Fruit fly (Drosophila melanogaster) whole organism, embryonic: ENCODE measurements around the gene NetB.

Experiments
- BtbVII ChIP-seq: fragments of 200-800 bp; sonication (Bioruptor generic); optimal IDR thresholded peaks from 3 replicates; lab custom pipeline; 2017; ENCODE audit warnings: missing biosample characterization, mild to moderate bottlenecking, missing genetic modification characterization
- CG10267 ChIP-seq: fragments of 200-800 bp; sonication (Bioruptor generic); optimal IDR thresholded peaks from 2 replicates; lab custom pipeline; 2018; ENCODE audit warnings: missing biosample characterization, mild to moderate bottlenecking, missing genetic modification characterization, moderate library complexity
- CG12236 ChIP-seq: fragments of 200-800 bp; sonication (Bioruptor generic); optimal IDR thresholded peaks from 2 replicates; lab custom pipeline; 2016; ENCODE audit warnings: missing biosample characterization, missing genetic modification characterization
- CG14014 ChIP-seq: fragments of 200-800 bp; sonication (Bioruptor generic); IDR thresholded peaks from 2 replicates; pipeline ENCODE4 v1.3.6; 2022; ENCODE audit warnings: missing biosample characterization, missing genetic modification characterization
- CG14050 ChIP-seq: fragments of 200-800 bp; sonication (Bioruptor generic); IDR thresholded peaks from 3 replicates; pipeline ENCODE4 v1.3.6; 2022; ENCODE audit warnings: missing biosample characterization, missing genetic modification characterization
- CG14667 ChIP-seq: fragments of 200-800 bp; sonication (Bioruptor generic); IDR thresholded peaks from 2 replicates; pipeline ENCODE4 v1.3.6; 2022; ENCODE audit warnings: missing biosample characterization, missing genetic modification characterization
- CG14710 ChIP-seq: fragments of 200-800 bp; sonication (Bioruptor generic); optimal IDR thresholded peaks from 3 replicates; lab custom pipeline; 2019; ENCODE audit warnings: missing biosample characterization, mild to moderate bottlenecking, missing genetic modification characterization, moderate library complexity
- CG1529 ChIP-seq: fragments of 200-800 bp; sonication (Bioruptor generic); optimal IDR thresholded peaks from 3 replicates; lab custom pipeline; 2018; ENCODE audit warnings: missing biosample characterization, missing genetic modification characterization
- CG18011 ChIP-seq: fragments of 200-800 bp; sonication (Bioruptor generic); optimal IDR thresholded peaks from 2 replicates; lab custom pipeline; 2017; ENCODE audit warnings: missing biosample characterization, missing genetic modification characterization, mild to moderate bottlenecking, moderate library complexity, missing genotype
- CG2129 ChIP-seq: fragments of 200-800 bp; sonication (Bioruptor generic); IDR thresholded peaks from 2 replicates; pipeline ENCODE4 v1.3.6; 2022; ENCODE audit warnings: missing biosample characterization, missing genetic modification characterization; ENCODE audit not compliant: partially characterized antibody
- CG2678 ChIP-seq: fragments of 200-800 bp; sonication (Bioruptor generic); optimal IDR thresholded peaks from 3 replicates; lab custom pipeline; 2019; ENCODE audit warnings: missing biosample characterization, mild to moderate bottlenecking, missing genetic modification characterization, moderate library complexity
- CG32532 ChIP-seq: fragments of 200-800 bp; sonication (Bioruptor generic); IDR thresholded peaks from 2 replicates; pipeline ENCODE4 v1.3.6; 2022; ENCODE audit warnings: missing biosample characterization, missing genetic modification characterization
- CG32772 ChIP-seq: fragments of 200-800 bp; sonication (Bioruptor generic); IDR thresholded peaks from 2 replicates; pipeline ENCODE4 v1.3.6; 2022; ENCODE audit warnings: missing biosample characterization, missing genetic modification characterization
- CG4854 ChIP-seq: fragments of 200-800 bp; sonication (Bioruptor generic); optimal IDR thresholded peaks from 2 replicates; lab custom pipeline; 2016; ENCODE audit warnings: missing biosample characterization, missing genetic modification characterization, inconsistent platforms
- CG6813 ChIP-seq: fragments of 200-800 bp; sonication (Bioruptor generic); optimal IDR thresholded peaks from 2 replicates; lab custom pipeline; 2017; ENCODE audit warnings: missing biosample characterization, missing genetic modification characterization, mild to moderate bottlenecking, moderate library complexity, missing genetic modification reagents
- CG6854 ChIP-seq: fragments of 200-800 bp; sonication (Bioruptor generic); optimal IDR thresholded peaks from 3 replicates; lab custom pipeline; 2017; ENCODE audit warnings: missing biosample characterization, mild to moderate bottlenecking, missing genetic modification characterization
- CG7271 ChIP-seq: fragments of 200-800 bp; sonication (Bioruptor generic); optimal IDR thresholded peaks from 2 replicates; lab custom pipeline; 2018; ENCODE audit warnings: missing biosample characterization, mild to moderate bottlenecking, missing genetic modification characterization, moderate library complexity
- CG7786 ChIP-seq: fragments of 200-800 bp; sonication (Bioruptor generic); optimal IDR thresholded peaks from 2 replicates; lab custom pipeline; 2016; ENCODE audit warnings: missing biosample characterization, missing genetic modification characterization
- CG7928 ChIP-seq: fragments of 200-800 bp; sonication (Bioruptor generic); optimal IDR thresholded peaks from 2 replicates; lab custom pipeline; 2017; ENCODE audit warnings: missing biosample characterization, mild to moderate bottlenecking, missing genetic modification characterization
- CG8765 ChIP-seq: fragments of 200-800 bp; sonication (Bioruptor generic); IDR thresholded peaks from 2 replicates; pipeline ENCODE4 v1.3.6; 2022; ENCODE audit warnings: missing biosample characterization, missing genetic modification characterization
- Deaf1 ChIP-seq: fragments of 200-800 bp; optimal IDR thresholded peaks from 3 replicates; lab custom pipeline; 2019; ENCODE audit warnings: missing biosample characterization, mild to moderate bottlenecking, missing genetic modification characterization, moderate library complexity
- Dip2 ChIP-seq: fragments of 200-800 bp; sonication (Bioruptor generic); IDR thresholded peaks from 2 replicates; pipeline ENCODE4 v1.3.6; 2022; ENCODE audit warnings: missing biosample characterization, missing genetic modification characterization
- Dll ChIP-seq: fragments of 200-800 bp; sonication (Bioruptor generic); IDR thresholded peaks from 4 replicates; pipeline ENCODE4 v1.3.6; 2022; ENCODE audit warnings: missing biosample characterization, missing genetic modification characterization; ENCODE audit not compliant: partially characterized antibody
- Drgx ChIP-seq: fragments of 200-800 bp; sonication (Bioruptor generic); IDR thresholded peaks from 2 replicates; pipeline ENCODE4 v1.3.6; 2022; ENCODE audit warnings: missing biosample characterization, missing genetic modification characterization
- E2f1 ChIP-seq: fragments of 200-800 bp; sonication (Bioruptor generic); IDR thresholded peaks from 2 replicates; pipeline ENCODE4 v1.3.6; 2022; ENCODE audit warnings: missing biosample characterization, missing genetic modification characterization
- Hey ChIP-seq: fragments of 200-800 bp; sonication (Bioruptor generic); optimal IDR thresholded peaks from 3 replicates; lab custom pipeline; 2018; ENCODE audit warnings: missing biosample characterization, mild to moderate bottlenecking, missing genetic modification characterization
- MTF-1 ChIP-seq: fragments of 200-800 bp; sonication (Bioruptor generic); optimal IDR thresholded peaks from 2 replicates; lab custom pipeline; 2018; ENCODE audit warnings: missing biosample characterization, mild to moderate bottlenecking, missing genetic modification characterization, borderline replicate concordance
- Nf-YB ChIP-seq: fragments of 200-800 bp; sonication (Bioruptor generic); optimal IDR thresholded peaks from 3 replicates; lab custom pipeline; 2019; ENCODE audit warnings: missing biosample characterization, mild to moderate bottlenecking, missing genetic modification characterization, moderate library complexity
- Oli ChIP-seq: fragments of 200-800 bp; sonication (Bioruptor generic); optimal IDR thresholded peaks from 2 replicates; lab custom pipeline; 2018; ENCODE audit warnings: missing biosample characterization, mild to moderate bottlenecking, missing genetic modification characterization, moderate library complexity
- Poxn ChIP-seq: fragments of 200-800 bp; sonication (Bioruptor generic); IDR thresholded peaks from 2 replicates; pipeline ENCODE4 v1.3.6; 2022; ENCODE audit warnings: missing biosample characterization, missing genetic modification characterization
- Sry-β ChIP-seq: fragments of 200-800 bp; sonication (Bioruptor generic); optimal IDR thresholded peaks from 2 replicates; lab custom pipeline; 2018; ENCODE audit warnings: missing biosample characterization, mild to moderate bottlenecking, missing genetic modification characterization, moderate library complexity
- Ssrp ChIP-seq: fragments of 200-800 bp; sonication (Bioruptor generic); optimal IDR thresholded peaks from 2 replicates; lab custom pipeline; 2018; ENCODE audit warnings: missing biosample characterization, mild to moderate bottlenecking, missing genetic modification characterization, moderate library complexity
- Xbp1 ChIP-seq: fragments of 200-800 bp; sonication (Bioruptor generic); optimal IDR thresholded peaks from 3 replicates; lab custom pipeline; 2016; ENCODE audit warnings: missing biosample characterization, mild to moderate bottlenecking, missing genetic modification characterization
- aop ChIP-seq: fragments of 200-800 bp; sonication (Bioruptor generic); IDR thresholded peaks from 2 replicates; pipeline ENCODE4 v1.3.6; 2022; ENCODE audit warnings: missing biosample characterization, missing genetic modification characterization
- bsh ChIP-seq, 2 experiments: fragments of 200-800 bp; sonication (Bioruptor generic); optimal IDR thresholded peaks; 2 replicates each; lab custom pipeline; 2017 to 2018; ENCODE audit warnings: mild to moderate bottlenecking in 2 of 2, missing biosample characterization in 2 of 2, missing genetic modification characterization in 2 of 2, moderate library complexity in 1 of 2
- chn ChIP-seq: fragments of 200-800 bp; sonication (Bioruptor generic); optimal IDR thresholded peaks from 2 replicates; lab custom pipeline; 2016; ENCODE audit warnings: missing biosample characterization, missing genetic modification characterization
- cwo ChIP-seq: fragments of 200-800 bp; sonication (Bioruptor generic); optimal IDR thresholded peaks from 3 replicates; lab custom pipeline; 2017; ENCODE audit warnings: missing biosample characterization, missing genetic modification characterization, mild to moderate bottlenecking, moderate library complexity, missing genetic modification reagents
- dpn ChIP-seq, 2 experiments: fragments of 200-800 bp; sonication (Bioruptor generic); optimal IDR thresholded peaks; 3 replicates each; lab custom pipeline; 2016; ENCODE audit warnings: missing biosample characterization in 2 of 2, missing genetic modification characterization in 2 of 2
- emc ChIP-seq: fragments of 200-800 bp; sonication (Bioruptor generic); optimal IDR thresholded peaks from 2 replicates; lab custom pipeline; 2016; ENCODE audit warnings: missing biosample characterization, missing genetic modification characterization
- grn ChIP-seq: fragments of 200-800 bp; sonication (Bioruptor generic); optimal IDR thresholded peaks from 3 replicates; lab custom pipeline; 2017; ENCODE audit warnings: missing biosample characterization, missing genetic modification characterization
- hth ChIP-seq: fragments of >200 bp; optimal IDR thresholded peaks from 2 replicates; lab custom pipeline; 2017; ENCODE audit warnings: inconsistent platforms
- jigr1 ChIP-seq: fragments of 200-800 bp; sonication (Bioruptor generic); IDR thresholded peaks from 3 replicates; pipeline ENCODE4 v1.3.6; 2022; ENCODE audit warnings: missing biosample characterization, missing genetic modification characterization
- kni ChIP-seq: fragments of 200-800 bp; sonication (Bioruptor generic); optimal IDR thresholded peaks from 3 replicates; lab custom pipeline; 2017; ENCODE audit warnings: mild to moderate bottlenecking, missing biosample characterization, missing genetic modification reagents, missing genetic modification characterization
- nerfin-1 ChIP-seq: fragments of 200-800 bp; sonication (Bioruptor generic); optimal IDR thresholded peaks from 3 replicates; lab custom pipeline; 2019; ENCODE audit warnings: missing biosample characterization, mild to moderate bottlenecking, missing genetic modification characterization, moderate library complexity
- pros ChIP-seq: fragments of 200-800 bp; sonication (Bioruptor generic); optimal IDR thresholded peaks from 3 replicates; lab custom pipeline; 2019; ENCODE audit warnings: missing biosample characterization, mild to moderate bottlenecking, missing genetic modification characterization, moderate library complexity
- scrt ChIP-seq: fragments of 200-800 bp; sonication (Bioruptor generic); optimal IDR thresholded peaks from 2 replicates; lab custom pipeline; 2018; ENCODE audit warnings: missing biosample characterization, mild to moderate bottlenecking, missing genetic modification characterization, moderate library complexity
- seq ChIP-seq: fragments of 200-800 bp; sonication (Bioruptor generic); IDR thresholded peaks from 2 replicates; pipeline ENCODE4 v1.3.6; 2022; ENCODE audit warnings: missing biosample characterization, missing genetic modification characterization
- sisA ChIP-seq: fragments of 200-800 bp; sonication (Bioruptor generic); IDR thresholded peaks from 2 replicates; pipeline ENCODE4 v1.3.6; 2022; ENCODE audit warnings: missing biosample characterization, missing genetic modification characterization
- tap ChIP-seq: fragments of 200-800 bp; optimal IDR thresholded peaks from 3 replicates; lab custom pipeline; 2019; ENCODE audit warnings: missing biosample characterization, mild to moderate bottlenecking, missing genetic modification characterization, moderate library complexity
- tll ChIP-seq, 2 experiments: fragments of 200-800 bp in 1 of 2; fragments of >200 bp in 1 of 2; sonication (Bioruptor generic) in 1 of 2; optimal IDR thresholded peaks; 2 replicates each; lab custom pipeline; 2017 to 2019; ENCODE audit warnings: missing biosample characterization in 2 of 2, missing genetic modification characterization in 2 of 2, mild to moderate bottlenecking in 1 of 2, moderate library complexity in 1 of 2

Gene NetB

dm6 chrX:14765737-14766253, 16.6 kb upstream of the NetB start, which contains the start of gene CG15890 (continued):
- TF ChIP-seq Dll (GFP tag; lab: Robert Waterston, UW), result no peak
- TF ChIP-seq Oli (tag; lab: Kevin White, UChicago), result peak; percentile 79
- TF ChIP-seq Sry-β, result no peak
- no peak for TF ChIP-seq jigr1 (GFP tag; lab: Robert Waterston, UW)
- peak; percentile 2 for TF ChIP-seq scrt
- no peak for TF ChIP-seq CG32772 (GFP tag; lab: Robert Waterston, UW)
- peak; percentile 52 for TF ChIP-seq Xbp1 (GFP tag; lab: Kevin White, UChicago)
- peak; percentile 66 for TF ChIP-seq Ssrp (tag; lab: Kevin White, UChicago)
- no peak for TF ChIP-seq Dip2
- no peak for TF ChIP-seq Hey
- TF ChIP-seq CG14014, result peak; percentile 31; the same call in 1 of the 2 replicates
- TF ChIP-seq CG12236 (GFP tag; lab: Kevin White, UChicago), result no peak
- no peak for TF ChIP-seq E2f1
- no peak for TF ChIP-seq CG18011
- TF ChIP-seq CG1529 (GFP tag; lab: Kevin White, UChicago), result peak; percentile 59
- no peak for TF ChIP-seq tap (tag; lab: Kevin White, UChicago)
- peak; percentile 36 for TF ChIP-seq chn (GFP tag; lab: Kevin White, UChicago)
- no peak for TF ChIP-seq CG14667 (GFP tag; lab: Robert Waterston, UW)
- TF ChIP-seq CG14710, result peak; percentile 42
- peak; percentile 45 for TF ChIP-seq nerfin-1 (tag; lab: Kevin White, UChicago)
- no peak for TF ChIP-seq grn
- no peak for TF ChIP-seq Poxn (GFP tag; lab: Robert Waterston, UW)
- no peak for TF ChIP-seq hth (lab: Kevin White, UChicago)
- TF ChIP-seq cwo (GFP tag; lab: Kevin White, UChicago), result peak; percentile 50
- TF ChIP-seq CG10267, result peak; percentile 50
- TF ChIP-seq CG2678, result peak; percentile 73
- no peak for TF ChIP-seq kni (GFP tag; lab: Kevin White, UChicago)
- peak; percentile 64 for TF ChIP-seq BtbVII (GFP tag; lab: Kevin White, UChicago)
- no peak for TF ChIP-seq CG4854 (GFP tag; lab: Kevin White, UChicago)
- TF ChIP-seq CG32532, result no peak
- TF ChIP-seq dpn (GFP tag; optimal IDR thresholded peaks at IDR 0.05; lab: Kevin White, UChicago), result peak; percentile 18 to 51
- TF ChIP-seq MTF-1 (GFP tag; lab: Kevin White, UChicago), result no peak
- no peak for TF ChIP-seq emc (GFP tag; lab: Kevin White, UChicago)
- TF ChIP-seq CG7786 (GFP tag; lab: Kevin White, UChicago), result no peak
- TF ChIP-seq Deaf1, result peak; percentile 76
- no peak for TF ChIP-seq CG14050
- TF ChIP-seq CG2129 (GFP tag; lab: Robert Waterston, UW), result no peak
- peak; percentile 35 for TF ChIP-seq CG6813
- peak in 1 of 2 experiments; percentile 63 for TF ChIP-seq bsh (GFP tag; optimal IDR thresholded peaks at IDR 0.05; lab: Kevin White, UChicago)
- no peak for TF ChIP-seq pros (GFP tag; lab: Kevin White, UChicago)
- TF ChIP-seq CG8765, result no peak
- no peak for TF ChIP-seq CG7271 (tag; lab: Kevin White, UChicago)
- no peak for TF ChIP-seq Drgx
- TF ChIP-seq CG6854 (GFP tag; lab: Kevin White, UChicago), result peak; percentile 8
- TF ChIP-seq tll (GFP tag; optimal IDR thresholded peaks at IDR 0.05; lab: Kevin White, UChicago), result no peak
- 0 out of 2 replicates have a peak, but pooled peaks have one; percentile 31 for TF ChIP-seq sisA (GFP tag; lab: Robert Waterston, UW)
- 0 out of 2 replicates have a peak, but pooled peaks have one; percentile 31 for TF ChIP-seq seq (GFP tag; lab: Robert Waterston, UW)
- TF ChIP-seq CG7928 (GFP tag; lab: Kevin White, UChicago), result no peak
- no peak for TF ChIP-seq aop (GFP tag; lab: Robert Waterston, UW)
- TF ChIP-seq Nf-YB, result peak; percentile 43
